Worm (Caenorhabditis elegans) whole organism, L2 larva: Measurements from ENCODE around the gene C42D4.13.

Source experiments
- F13H6.1 ChIP-seq: sonication (generic microtip); optimal IDR thresholded peaks from 2 replicates; lab custom pipeline; 2016; ENCODE audit warnings: missing genetic modification characterization, missing compliant biosample characterization
- R02D3.7 ChIP-seq: fragments of 150-350 bp; optimal IDR thresholded peaks from 2 replicates; lab custom pipeline; 2014; ENCODE audit warnings: missing biosample characterization, missing genetic modification characterization
- Y55F3AM.14 ChIP-seq: fragments of 200-800 bp; sonication (Bioruptor generic); optimal IDR thresholded peaks from 2 replicates; lab custom pipeline; 2018; ENCODE audit warnings: mild to moderate bottlenecking, missing genetic modification characterization, missing compliant biosample characterization
- alr-1 ChIP-seq: fragments of 150-350 bp; optimal IDR thresholded peaks from 2 replicates; lab custom pipeline; 2014; ENCODE audit warnings: missing biosample characterization, missing genetic modification characterization
- ama-1 ChIP-seq: fragments of 150-350 bp; optimal IDR thresholded peaks from 2 replicates; lab custom pipeline; 2018; ENCODE audit warnings: inconsistent platforms
- ceh-16 ChIP-seq: fragments of 150-350 bp; optimal IDR thresholded peaks from 2 replicates; lab custom pipeline; 2014; ENCODE audit warnings: missing biosample characterization, missing genetic modification characterization
- ceh-82 ChIP-seq: fragments of 150-350 bp; optimal IDR thresholded peaks from 2 replicates; lab custom pipeline; 2014; ENCODE audit warnings: missing biosample characterization, missing genetic modification characterization
- egl-27 ChIP-seq: sonication (generic microtip); optimal IDR thresholded peaks from 3 replicates; lab custom pipeline; 2017; ENCODE audit warnings: missing biosample characterization, missing genetic modification reagents, missing genetic modification characterization
- elt-1 ChIP-seq: fragments of 150-350 bp; optimal IDR thresholded peaks from 2 replicates; lab custom pipeline; 2014; ENCODE audit warnings: missing biosample characterization, missing genetic modification characterization
- elt-3 ChIP-seq: sonication (generic microtip); optimal IDR thresholded peaks from 2 replicates; lab custom pipeline; 2017; ENCODE audit warnings: missing biosample characterization, missing genetic modification characterization
- fos-1 ChIP-seq: fragments of 150-350 bp; optimal IDR thresholded peaks from 2 replicates; lab custom pipeline; 2014; ENCODE audit warnings: missing biosample characterization, missing genetic modification characterization
- gmeb-1 ChIP-seq: fragments of 150-350 bp; optimal IDR thresholded peaks from 2 replicates; lab custom pipeline; 2014; ENCODE audit warnings: missing biosample characterization, missing genetic modification characterization
- lin-11 ChIP-seq: fragments of 150-350 bp; sonication (generic microtip); optimal IDR thresholded peaks from 2 replicates; lab custom pipeline; 2014; ENCODE audit warnings: missing biosample characterization, missing genetic modification characterization, inconsistent platforms, mixed read lengths
- lin-13 ChIP-seq: fragments of 150-350 bp; optimal IDR thresholded peaks from 2 replicates; lab custom pipeline; 2014; ENCODE audit warnings: missing biosample characterization, missing genetic modification reagents, missing genetic modification characterization
- lin-39 ChIP-seq: fragments of 150-350 bp; optimal IDR thresholded peaks from 2 replicates; lab custom pipeline; 2014; ENCODE audit warnings: missing biosample characterization, missing genetic modification reagents, missing genetic modification characterization
- lsy-2 ChIP-seq, 2 experiments: fragments of 150-350 bp in 1 of 2; sonication (generic microtip) in 1 of 2; optimal IDR thresholded peaks; 2 replicates each; lab custom pipeline; 2014 to 2017; ENCODE audit warnings: missing biosample characterization in 2 of 2, missing genetic modification characterization in 2 of 2
- mab-5 ChIP-seq: fragments of 150-350 bp; optimal IDR thresholded peaks from 2 replicates; lab custom pipeline; 2014; ENCODE audit warnings: missing biosample characterization, missing genetic modification characterization
- mbf-1 ChIP-seq: sonication (generic microtip); optimal IDR thresholded peaks from 2 replicates; lab custom pipeline; 2017; ENCODE audit warnings: missing biosample characterization, missing genetic modification characterization
- mdl-1 ChIP-seq, 2 experiments: fragments of 150-350 bp in 1 of 2; sonication (generic microtip) in 1 of 2; optimal IDR thresholded peaks; 2 replicates each; lab custom pipeline; 2017; ENCODE audit warnings: missing biosample characterization in 2 of 2, missing genetic modification characterization in 2 of 2
- nhr-10 ChIP-seq: sonication (generic microtip); optimal IDR thresholded peaks from 2 replicates; lab custom pipeline; 2017; ENCODE audit warnings: missing biosample characterization, missing genetic modification characterization
- nhr-11 ChIP-seq: fragments of 150-350 bp; optimal IDR thresholded peaks from 2 replicates; lab custom pipeline; 2014; ENCODE audit warnings: missing biosample characterization, missing genetic modification characterization
- nhr-12 ChIP-seq: fragments of 150-350 bp; optimal IDR thresholded peaks from 2 replicates; lab custom pipeline; 2014; ENCODE audit warnings: missing biosample characterization, missing genetic modification characterization
- nhr-129 ChIP-seq: fragments of 150-350 bp; optimal IDR thresholded peaks from 2 replicates; lab custom pipeline; 2014; ENCODE audit warnings: missing biosample characterization, missing genetic modification characterization
- nhr-23 ChIP-seq: fragments of 150-350 bp; optimal IDR thresholded peaks from 2 replicates; lab custom pipeline; 2014; ENCODE audit warnings: missing biosample characterization, missing genetic modification reagents, missing genetic modification characterization
- nhr-237 ChIP-seq: fragments of 150-350 bp; optimal IDR thresholded peaks from 2 replicates; lab custom pipeline; 2014; ENCODE audit warnings: missing biosample characterization, missing genetic modification characterization
- nhr-25 ChIP-seq: fragments of 150-350 bp; sonication (generic microtip); optimal IDR thresholded peaks from 3 replicates; lab custom pipeline; 2014; ENCODE audit warnings: missing biosample characterization, missing genetic modification characterization
- nhr-6 ChIP-seq: fragments of 150-350 bp; optimal IDR thresholded peaks from 2 replicates; lab custom pipeline; 2014; ENCODE audit warnings: missing biosample characterization, missing genetic modification characterization
- peb-1 ChIP-seq: fragments of 150-350 bp; optimal IDR thresholded peaks from 2 replicates; lab custom pipeline; 2014; ENCODE audit warnings: missing biosample characterization, missing genetic modification characterization
- skn-1 ChIP-seq: sonication (generic microtip); optimal IDR thresholded peaks from 2 replicates; lab custom pipeline; 2017; ENCODE audit warnings: missing biosample characterization, missing genetic modification characterization
- sma-3 ChIP-seq: sonication (generic microtip); optimal IDR thresholded peaks from 2 replicates; lab custom pipeline; 2016; ENCODE audit warnings: missing genetic modification reagents, missing genetic modification characterization, missing compliant biosample characterization
- sma-9 ChIP-seq, 2 experiments: fragments of 150-350 bp in 1 of 2; sonication (generic microtip) in 1 of 2; optimal IDR thresholded peaks; 2 replicates each; lab custom pipeline; 2014 to 2016; ENCODE audit warnings: missing genetic modification characterization in 2 of 2, mild to moderate bottlenecking in 1 of 2, missing biosample characterization in 1 of 2, missing compliant biosample characterization in 1 of 2, missing genetic modification reagents in 1 of 2, moderate library complexity in 1 of 2
- unc-39 ChIP-seq: fragments of 150-350 bp; optimal IDR thresholded peaks from 2 replicates; lab custom pipeline; 2014; ENCODE audit warnings: missing biosample characterization, missing genetic modification characterization
- unc-55 ChIP-seq: fragments of 150-350 bp; sonication (generic microtip); optimal IDR thresholded peaks from 3 replicates; lab custom pipeline; 2014; ENCODE audit warnings: missing biosample characterization, missing genetic modification reagents, missing genetic modification characterization
- unc-62 ChIP-seq: fragments of 150-350 bp; optimal IDR thresholded peaks from 2 replicates; lab custom pipeline; 2014; ENCODE audit warnings: missing biosample characterization, missing genetic modification reagents, missing genetic modification characterization
- zag-1 ChIP-seq: fragments of 150-350 bp; optimal IDR thresholded peaks from 2 replicates; lab custom pipeline; 2014; ENCODE audit warnings: missing biosample characterization, missing genetic modification characterization
- ztf-1 ChIP-seq: fragments of 200-800 bp; sonication (Bioruptor generic); conservative IDR thresholded peaks from 2 replicates; pipeline ENCODE4 v1.3.6; 2022; ENCODE audit warnings: missing genetic modification characterization, missing compliant biosample characterization
- ztf-11 ChIP-seq: sonication (generic microtip); optimal IDR thresholded peaks from 2 replicates; lab custom pipeline; 2017; ENCODE audit warnings: missing biosample characterization, missing genetic modification characterization

C42D4.13 gene

DNA sequence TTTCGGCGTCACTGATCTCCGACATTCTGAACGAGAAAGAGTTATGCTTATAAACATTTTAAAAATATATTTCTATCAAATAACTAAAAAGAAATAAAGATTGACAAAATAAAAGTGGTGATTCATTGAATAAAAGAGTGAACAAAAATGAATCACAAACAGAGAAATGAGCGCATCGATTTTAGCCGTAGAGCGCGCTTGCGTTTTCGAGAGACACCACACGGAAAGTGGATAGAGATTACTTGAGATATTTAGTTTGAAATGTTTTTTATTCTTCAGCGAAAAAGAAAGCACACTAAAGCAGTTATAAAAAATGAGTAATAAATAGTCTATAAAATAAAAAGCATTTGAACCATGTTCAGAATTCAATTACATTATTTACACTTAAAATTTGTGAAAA, 42.3 kb upstream of the C42D4.13 start, which contains the start of gene cap-1 (continued):
- TF ChIP-seq sma-9 (GFP tag; optimal IDR thresholded peaks at IDR 0.05; lab: Kevin White, UChicago) = peak; percentile 66
- TF ChIP-seq sma-9 (tag; optimal IDR thresholded peaks at IDR 0.05; lab: Kevin White, UChicago) = no peak
- TF ChIP-seq skn-1 (tag; lab: Kevin White, UChicago) = no peak
- peak; percentile 35 to 82 for TF ChIP-seq lsy-2 (tag; optimal IDR thresholded peaks at IDR 0.05; lab: Kevin White, UChicago)
- no peak for TF ChIP-seq ztf-1 (GFP tag; lab: Robert Waterston, UW)
- no peak for TF ChIP-seq elt-1 (tag; lab: Kevin White, UChicago)
- TF ChIP-seq nhr-25 (tag; lab: Kevin White, UChicago) = peak; percentile 29
- TF ChIP-seq nhr-23 (tag; lab: Kevin White, UChicago) = no peak
- no peak for TF ChIP-seq mdl-1 (tag; optimal IDR thresholded peaks at IDR 0.05; lab: Kevin White, UChicago)
- no peak for TF ChIP-seq Y55F3AM.14
- no peak for TF ChIP-seq lin-39 (tag; lab: Kevin White, UChicago)
- no peak for TF ChIP-seq zag-1 (tag; lab: Kevin White, UChicago)
- peak; percentile 5 for TF ChIP-seq mab-5 (tag; lab: Kevin White, UChicago)
- TF ChIP-seq egl-27 = no peak
- peak; percentile 99 for TF ChIP-seq fos-1 (tag; lab: Kevin White, UChicago)

DNA sequence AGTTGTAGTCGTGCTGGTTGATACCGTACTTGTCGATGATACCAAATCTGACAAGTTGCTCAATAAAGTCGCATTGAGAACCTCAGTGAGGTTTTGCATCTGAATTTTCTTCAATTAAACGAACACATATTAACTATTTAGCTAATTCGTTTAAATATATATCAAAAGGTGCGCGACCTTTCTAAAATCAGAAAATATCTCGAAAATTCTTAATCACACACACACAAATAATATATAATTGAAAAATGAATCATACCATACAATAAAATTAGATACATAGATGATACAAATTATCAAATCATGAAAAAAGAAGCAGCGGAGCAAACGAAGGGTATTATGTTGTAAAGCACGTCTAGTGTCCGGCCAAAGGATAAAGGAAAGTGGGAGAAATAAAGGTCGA, 40.3 kb upstream of the C42D4.13 start, which contains the start of gene D2024.5:
Gene D2024.5, minus strand, starts transcription at position 101 of the 400 bp plus-strand sequence.
- TF ChIP-seq nhr-237 (tag; lab: Kevin White, UChicago) = no peak
- TF ChIP-seq nhr-25 (tag; lab: Kevin White, UChicago) = no peak
- TF ChIP-seq alr-1 (tag; lab: Kevin White, UChicago) = no peak
- no peak for TF ChIP-seq nhr-10 (tag; lab: Kevin White, UChicago)
- TF ChIP-seq unc-55 = no peak
- no peak for TF ChIP-seq lin-39 (tag; lab: Kevin White, UChicago)
- no peak for TF ChIP-seq unc-39 (tag; lab: Kevin White, UChicago)
- TF ChIP-seq ceh-82 (tag; lab: Kevin White, UChicago) = no peak
- TF ChIP-seq ceh-16 = no peak
- no peak for TF ChIP-seq lin-13
- TF ChIP-seq lsy-2 (tag; optimal IDR thresholded peaks at IDR 0.05; lab: Kevin White, UChicago) = no peak

DNA sequence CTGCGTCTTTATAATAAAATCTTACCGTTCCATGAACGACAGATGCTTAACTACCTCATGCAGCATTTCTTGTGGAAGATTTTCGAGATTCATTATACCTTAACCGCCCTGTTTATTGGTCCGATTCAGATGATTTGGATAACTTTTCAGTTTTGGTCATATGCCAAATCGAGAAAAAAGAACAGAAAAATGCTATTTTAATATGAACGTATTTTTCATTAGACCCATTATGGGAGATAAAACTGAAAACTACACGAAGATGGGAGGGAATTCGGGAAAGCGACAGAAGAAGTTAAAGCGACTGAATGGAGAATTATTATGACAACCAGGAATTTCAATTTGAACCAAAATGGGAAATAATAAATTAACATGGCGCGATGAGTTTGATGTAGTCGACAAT, 39.1 kb upstream of the C42D4.13 start, which contains the start of gene R13A1.10:
Gene R13A1.10, minus strand, starts transcription at position 101 of the 400 bp plus-strand sequence.
- TF ChIP-seq zag-1 (tag; lab: Kevin White, UChicago) (no peak), R02D3.7 (tag; lab: Kevin White, UChicago) (no peak), nhr-6 (tag; lab: Kevin White, UChicago) (no peak), ztf-1 (GFP tag; lab: Robert Waterston, UW) (no peak), nhr-129 (tag; lab: Kevin White, UChicago) (no peak)

DNA sequence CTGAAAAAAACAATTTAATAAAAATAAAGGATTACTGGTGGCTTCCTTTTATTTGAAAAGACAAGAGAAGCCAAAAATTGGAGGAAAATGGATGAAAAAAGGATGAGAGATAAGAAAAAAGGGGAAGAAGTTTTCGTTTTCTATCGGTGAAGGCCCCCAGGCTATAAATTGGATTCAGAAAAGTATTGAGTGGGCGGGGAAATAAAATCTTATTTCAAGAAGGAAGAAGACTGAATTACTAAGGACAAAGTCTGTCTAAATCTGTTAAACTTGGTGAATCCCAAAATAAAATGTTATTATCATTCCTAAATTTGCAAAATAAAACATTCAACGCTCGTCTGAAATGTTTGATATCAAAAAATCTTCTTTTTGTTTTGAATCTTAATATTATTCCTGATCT, 34.2 kb upstream of the C42D4.13 start:
- TF ChIP-seq elt-3 (tag; lab: Kevin White, UChicago) = no peak
- TF ChIP-seq nhr-12 (tag; lab: Kevin White, UChicago) = no peak
- no peak for TF ChIP-seq lin-11
- TF ChIP-seq gmeb-1 (tag; lab: Kevin White, UChicago) = no peak
- no peak for TF ChIP-seq nhr-129 (tag; lab: Kevin White, UChicago)
- TF ChIP-seq F13H6.1 (tag; lab: Kevin White, UChicago) = no peak
- TF ChIP-seq peb-1 (tag; lab: Kevin White, UChicago) = no peak
- TF ChIP-seq egl-27 = no peak
- no peak for TF ChIP-seq lin-13

DNA sequence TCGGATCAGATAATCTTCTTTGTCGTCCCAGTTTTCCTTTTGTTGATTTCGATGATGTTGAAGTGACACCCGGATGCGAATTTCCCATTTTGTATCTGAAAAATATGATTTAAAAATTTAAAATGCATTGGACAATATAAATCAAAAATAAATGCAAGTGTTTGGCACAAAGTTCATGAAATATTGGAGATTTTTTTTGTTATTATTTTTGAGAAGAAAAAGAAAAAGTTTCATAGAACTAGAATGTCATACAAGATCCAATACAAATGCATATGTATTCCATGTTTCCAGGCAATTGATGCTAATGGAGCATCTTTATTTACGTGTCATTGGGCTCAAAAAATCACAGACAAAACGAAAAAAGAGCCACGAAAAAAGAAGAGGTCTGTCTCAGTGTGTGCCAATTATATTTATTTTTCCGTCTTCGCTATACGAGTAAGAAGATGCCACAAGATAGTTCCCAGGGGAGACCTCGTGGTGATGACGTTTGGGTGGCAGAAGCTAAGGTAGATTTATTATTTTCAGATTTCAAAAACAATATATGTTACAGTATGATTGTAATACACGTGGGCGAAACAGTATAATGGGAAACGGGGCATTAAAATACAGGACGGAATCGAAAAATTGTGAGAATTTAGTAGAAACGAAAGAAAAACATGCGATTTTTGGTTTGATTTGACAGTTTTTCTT, 31.6 kb upstream of the C42D4.13 start, which contains the start of the genes glb-23 and R13A1.1:
Gene glb-23, minus strand, starts transcription at position 101 of the 690 bp plus-strand sequence.
Gene R13A1.1, plus strand, starts transcription at position 640 of the 690 bp plus-strand sequence.
- TF ChIP-seq sma-3 (no peak), nhr-25 (tag; lab: Kevin White, UChicago) (no peak), lin-39 (tag; lab: Kevin White, UChicago) (no peak), ztf-1 (GFP tag; lab: Robert Waterston, UW) (no peak), ama-1 (lab: Kevin White, UChicago) (no peak), fos-1 (tag; lab: Kevin White, UChicago) (no peak), skn-1 (tag; lab: Kevin White, UChicago) (no peak), unc-55 (no peak), Y55F3AM.14 (no peak), sma-9 (GFP tag; optimal IDR thresholded peaks at IDR 0.05; lab: Kevin White, UChicago) (no peak), sma-9 (tag; optimal IDR thresholded peaks at IDR 0.05; lab: Kevin White, UChicago) (no peak), unc-62 (GFP tag; lab: Kevin White, UChicago) (no peak), lin-13 (no peak), ztf-11 (no peak), nhr-237 (tag; lab: Kevin White, UChicago) (no peak), alr-1 (tag; lab: Kevin White, UChicago) (no peak), nhr-11 (no peak), lsy-2 (tag; optimal IDR thresholded peaks at IDR 0.05; lab: Kevin White, UChicago) (no peak), nhr-129 (tag; lab: Kevin White, UChicago) (no peak), mbf-1 (tag; lab: Kevin White, UChicago) (no peak)
